Worm (Caenorhabditis elegans) whole organism, L3 larva: ENCODE measurements around the gene nol-56.

ENCODE experiments used
- ama-1 ChIP-seq: fragments of 150-350 bp; optimal IDR thresholded peaks from 2 replicates; lab custom pipeline; 2018
- ceh-82 ChIP-seq: fragments of 150-350 bp; optimal IDR thresholded peaks from 2 replicates; lab custom pipeline; 2014; ENCODE audit warnings: missing biosample characterization, missing genetic modification characterization
- fkh-2 ChIP-seq: fragments of 150-350 bp; optimal IDR thresholded peaks from 2 replicates; lab custom pipeline; 2014; ENCODE audit warnings: missing biosample characterization, missing genetic modification reagents, missing genetic modification characterization
- nhr-25 ChIP-seq: sonication (generic microtip); optimal IDR thresholded peaks from 2 replicates; lab custom pipeline; 2017; ENCODE audit warnings: missing biosample characterization, missing genetic modification characterization
- skn-1 ChIP-seq: fragments of 150-350 bp; optimal IDR thresholded peaks from 2 replicates; lab custom pipeline; 2014; ENCODE audit warnings: missing biosample characterization, missing genetic modification characterization
- snpc-4 ChIP-seq: fragments of 150-350 bp; optimal IDR thresholded peaks from 2 replicates; lab custom pipeline; 2014; ENCODE audit warnings: missing biosample characterization, missing genetic modification characterization
- unc-62 ChIP-seq: fragments of 150-350 bp; sonication (generic microtip); optimal IDR thresholded peaks from 4 replicates; lab custom pipeline; 2014; ENCODE audit warnings: missing biosample characterization, missing genetic modification reagents, missing genetic modification characterization

- no peak for TF ChIP-seq ama-1 (lab: Kevin White, UChicago)
- TF ChIP-seq unc-62 (GFP tag; lab: Kevin White, UChicago), result no peak
- TF ChIP-seq skn-1 (tag; lab: Kevin White, UChicago), result no peak
- no peak for TF ChIP-seq snpc-4 (tag; lab: Kevin White, UChicago)
- no peak for TF ChIP-seq ceh-82 (tag; lab: Kevin White, UChicago)
- TF ChIP-seq fkh-2 (tag; lab: Kevin White, UChicago), result no peak
- TF ChIP-seq nhr-25 (tag; lab: Kevin White, UChicago), result no peak
Observed at ce11 chrV:10379761-10380160, 27.0 kb upstream of the nol-56 start.
